Worm (Caenorhabditis elegans) whole organism, early embryonic: ENCODE results near the gene sra-8.

Experiments used
- B0310.2 ChIP-seq: sonication (generic microtip); optimal IDR thresholded peaks from 2 replicates; lab custom pipeline; 2016; ENCODE audit warnings: mild to moderate bottlenecking, missing genetic modification characterization, missing compliant biosample characterization
- aly-1 ChIP-seq: sonication (generic microtip); optimal IDR thresholded peaks from 2 replicates; lab custom pipeline; 2016; ENCODE audit warnings: missing genetic modification characterization, missing compliant biosample characterization
- ama-1 ChIP-seq: fragments of 150-350 bp; optimal IDR thresholded peaks from 2 replicates; lab custom pipeline; 2014
- ceh-13 ChIP-seq: fragments of 200-800 bp; sonication (Bioruptor generic); optimal IDR thresholded peaks from 2 replicates; lab custom pipeline; 2018; ENCODE audit warnings: mild to moderate bottlenecking, missing genetic modification characterization, missing compliant biosample characterization
- ceh-36 ChIP-seq: sonication (generic microtip); optimal IDR thresholded peaks from 2 replicates; lab custom pipeline; 2016; ENCODE audit warnings: missing genetic modification characterization, inconsistent platforms, missing compliant biosample characterization
- flt-1 ChIP-seq: fragments of 200-800 bp; sonication (Bioruptor generic); IDR thresholded peaks from 2 replicates; pipeline ENCODE4 v1.3.6; 2022; ENCODE audit warnings: missing genetic modification characterization, missing compliant biosample characterization
- hmbx-1 ChIP-seq: sonication (generic microtip); optimal IDR thresholded peaks from 2 replicates; lab custom pipeline; 2016; ENCODE audit warnings: mild to moderate bottlenecking, missing genetic modification characterization, missing compliant biosample characterization
- hmg-4 ChIP-seq: fragments of 200-800 bp; sonication (Bioruptor generic); optimal IDR thresholded peaks from 2 replicates; lab custom pipeline; 2018; ENCODE audit warnings: mild to moderate bottlenecking, missing genetic modification characterization, missing compliant biosample characterization
- hnd-1 ChIP-seq: sonication (generic microtip); optimal IDR thresholded peaks from 2 replicates; lab custom pipeline; 2016; ENCODE audit warnings: missing genetic modification characterization, missing compliant biosample characterization
- pes-1 ChIP-seq: fragments of 200-800 bp; sonication (Bioruptor generic); IDR thresholded peaks from 2 replicates; pipeline ENCODE4 v1.3.6; 2022; ENCODE audit warnings: missing genetic modification reagents, missing genetic modification characterization, missing compliant biosample characterization
- scrt-1 ChIP-seq: fragments of 200-800 bp; sonication (Bioruptor generic); IDR thresholded peaks from 2 replicates; pipeline ENCODE4 v1.3.6; 2022; ENCODE audit warnings: missing genetic modification characterization, missing compliant biosample characterization
- sea-1 ChIP-seq: fragments of 200-800 bp; sonication (Bioruptor generic); conservative IDR thresholded peaks from 2 replicates; pipeline ENCODE4 v1.3.6; 2022; ENCODE audit warnings: missing genetic modification characterization, missing compliant biosample characterization
- tbx-37 ChIP-seq: fragments of 200-800 bp; sonication (Bioruptor generic); conservative IDR thresholded peaks from 2 replicates; pipeline ENCODE4 v1.3.6; 2022; ENCODE audit warnings: missing genetic modification reagents, missing genetic modification characterization, missing compliant biosample characterization
- tra-4 ChIP-seq: sonication (generic microtip); optimal IDR thresholded peaks from 2 replicates; lab custom pipeline; 2017; ENCODE audit warnings: missing genetic modification characterization, missing compliant biosample characterization

DNA sequence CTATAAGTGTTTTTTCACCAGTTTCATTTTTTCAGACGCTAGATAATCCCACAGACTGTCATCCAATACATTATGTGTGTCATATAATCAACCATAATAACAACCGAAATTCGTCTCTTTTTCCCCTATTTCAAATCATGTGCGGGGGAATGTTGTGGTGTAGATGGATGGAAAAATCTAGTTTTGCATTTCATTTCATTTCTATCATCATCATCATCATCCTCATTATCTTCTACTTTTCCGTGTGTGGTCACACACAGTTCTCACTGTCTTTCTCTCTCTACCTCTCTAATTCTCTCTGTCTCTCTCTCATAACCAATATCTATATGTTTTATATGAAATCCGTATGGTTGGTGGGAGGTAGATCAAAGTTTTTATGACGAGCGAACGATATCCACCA, 35.9 kb downstream of the sra-8 start:
- TF ChIP-seq pes-1 (no peak), ceh-36 (tag; lab: Kevin White, UChicago) (no peak), tbx-37 (GFP tag; lab: Robert Waterston, UW) (no peak), hmbx-1 (tag; lab: Kevin White, UChicago) (no peak), ama-1 (no peak), flt-1 (GFP tag; lab: Robert Waterston, UW) (no peak), scrt-1 (no peak), sea-1 (GFP tag; lab: Robert Waterston, UW) (no peak), aly-1 (tag; lab: Kevin White, UChicago) (no peak), hnd-1 (tag; lab: Kevin White, UChicago) (no peak), B0310.2 (tag; lab: Kevin White, UChicago) (no peak), hmg-4 (GFP tag; lab: Kevin White, UChicago) (no peak), ceh-13 (GFP tag; lab: Kevin White, UChicago) (no peak), tra-4 (tag; lab: Kevin White, UChicago) (no peak)
